Worm (Caenorhabditis elegans): ENCODE results near the gene bcl-7.

Gene bcl-7

DNA sequence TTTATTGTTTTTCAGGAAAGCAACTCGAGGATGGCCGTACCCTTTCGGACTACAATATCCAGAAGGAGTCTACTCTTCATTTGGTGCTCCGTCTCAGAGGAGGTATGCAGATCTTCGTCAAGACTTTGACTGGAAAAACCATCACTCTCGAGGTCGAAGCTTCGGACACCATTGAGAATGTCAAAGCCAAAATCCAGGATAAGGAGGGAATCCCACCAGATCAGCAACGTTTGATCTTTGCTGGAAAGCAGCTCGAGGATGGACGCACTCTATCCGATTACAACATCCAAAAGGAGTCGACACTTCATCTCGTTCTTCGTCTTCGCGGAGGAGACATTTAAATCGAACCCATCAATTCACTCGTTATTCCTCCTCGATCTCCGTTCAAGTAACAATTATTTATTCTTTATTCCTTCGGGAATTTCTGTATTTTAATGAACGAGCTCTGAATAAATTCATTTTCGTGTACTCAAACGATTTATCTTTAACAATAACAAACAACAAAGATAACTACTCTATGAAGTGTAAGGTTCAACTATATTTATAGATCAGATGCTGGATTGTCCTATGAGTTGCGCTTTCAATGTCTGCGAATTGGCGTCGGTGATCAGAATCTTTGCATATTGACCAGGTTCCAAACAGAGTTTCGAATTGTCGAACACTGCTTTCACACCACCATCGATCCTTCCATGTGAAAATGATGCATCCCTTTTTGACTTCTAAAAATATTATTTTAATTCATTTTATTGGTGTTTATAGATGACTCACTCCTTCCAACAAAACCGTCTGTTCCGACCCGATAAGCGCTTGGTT lies 17.7 kb downstream of the bcl-7 start:
- no peak for TF ChIP-seq ceh-82 (tag; optimal IDR thresholded peaks at IDR 0.05)
- TF ChIP-seq ceh-44 (GFP tag; IDR thresholded peaks at IDR 0.05) = no peak
- peak; percentile 96 for TF ChIP-seq nhr-77 (tag; optimal IDR thresholded peaks at IDR 0.05)
- no peak for TF ChIP-seq egl-43 (GFP tag; IDR thresholded peaks at IDR 0.05)
- TF ChIP-seq mdt-29 (GFP tag; IDR thresholded peaks at IDR 0.05) = peak; percentile 62
- peak in 1 of 2 experiments; percentile 90 for TF ChIP-seq unc-62 (GFP tag; optimal IDR thresholded peaks at IDR 0.05 in 1 of 2)
- TF ChIP-seq unc-62 (tag; optimal IDR thresholded peaks at IDR 0.05) = no peak
- peak; percentile 79 for TF ChIP-seq nhr-10 (tag; optimal IDR thresholded peaks at IDR 0.05)
- peak; percentile 67 for TF ChIP-seq nhr-42 (GFP tag; IDR thresholded peaks at IDR 0.05)
- peak; percentile 61 for TF ChIP-seq hlh-11 (tag; optimal IDR thresholded peaks at IDR 0.05)
- peak; percentile 96 for TF ChIP-seq ama-1 (optimal IDR thresholded peaks at IDR 0.05)
- peak; percentile 68 for TF ChIP-seq arid-1 (GFP tag; conservative IDR thresholded peaks at IDR 0.05)
- TF ChIP-seq daf-16 (GFP tag; optimal IDR thresholded peaks at IDR 0.05) = peak; percentile 31 to 52
- TF ChIP-seq daf-16 (tag; optimal IDR thresholded peaks at IDR 0.05) = peak; percentile 54
- TF ChIP-seq lin-13 (GFP tag; optimal IDR thresholded peaks at IDR 0.05) = peak; percentile 79
- peak; percentile 41 to 69 for TF ChIP-seq lsy-2 (tag; optimal IDR thresholded peaks at IDR 0.05)
- no peak for TF ChIP-seq skn-1 (tag; optimal IDR thresholded peaks at IDR 0.05)
- TF ChIP-seq F49E8.2 (tag; optimal IDR thresholded peaks at IDR 0.05; ENCODE audit: borderline replicate concordance) = peak; percentile 14
- TF ChIP-seq dve-1 (tag; optimal IDR thresholded peaks at IDR 0.05; ENCODE audit: insufficient read depth) = peak; percentile 82
- TF ChIP-seq lin-38 (GFP tag; IDR thresholded peaks at IDR 0.05) = peak; percentile 70
- no peak for TF ChIP-seq nhr-237 (tag; optimal IDR thresholded peaks at IDR 0.05)
- TF ChIP-seq attf-4 (tag; optimal IDR thresholded peaks at IDR 0.05) = peak; percentile 46
- TF ChIP-seq nhr-11 (tag; optimal IDR thresholded peaks at IDR 0.05) = no peak
- TF ChIP-seq F26F4.8 (GFP tag; conservative IDR thresholded peaks at IDR 0.05) = no peak
- peak; percentile 79 for TF ChIP-seq T20F7.1 (GFP tag; optimal IDR thresholded peaks at IDR 0.05)
- TF ChIP-seq hlh-30 (tag; optimal IDR thresholded peaks at IDR 0.05; ENCODE audit: insufficient read depth) = peak; percentile 35
- no peak for TF ChIP-seq dmd-8 (GFP tag; IDR thresholded peaks at IDR 0.05)
- no peak for TF ChIP-seq ceh-62 (tag; optimal IDR thresholded peaks at IDR 0.05)
- peak; percentile 44 for TF ChIP-seq rbr-2 (tag; optimal IDR thresholded peaks at IDR 0.05)
- TF ChIP-seq ctbp-1 (GFP tag; IDR thresholded peaks at IDR 0.05) = 0 out of 2 replicates have a peak, but pooled peaks have one; percentile 18
- TF ChIP-seq nhr-41 (GFP tag; IDR thresholded peaks at IDR 0.05) = peak; percentile 16; the same call in 1 of the 2 replicates
- no peak for TF ChIP-seq lin-29 (GFP tag; IDR thresholded peaks at IDR 0.05)
- peak; percentile 66 for TF ChIP-seq F10B5.3 (tag; optimal IDR thresholded peaks at IDR 0.05)
- TF ChIP-seq Y105C5A.15 (GFP tag; IDR thresholded peaks at IDR 0.05) = no peak
- peak; percentile 29 for TF ChIP-seq mxl-3 (GFP tag; optimal IDR thresholded peaks at IDR 0.05)
- no peak for TF ChIP-seq ZK546.5 (tag; optimal IDR thresholded peaks at IDR 0.05)
- peak; percentile 55 for TF ChIP-seq dmd-6 (GFP tag; IDR thresholded peaks at IDR 0.05)
- peak; percentile 8; the same call in 1 of the 2 replicates for TF ChIP-seq set-16 (GFP tag; IDR thresholded peaks at IDR 0.05)
- TF ChIP-seq egl-27 (tag; optimal IDR thresholded peaks at IDR 0.05) = no peak
- no peak for TF ChIP-seq ztf-11 (tag; optimal IDR thresholded peaks at IDR 0.05)
- peak; percentile 39; the same call in 1 of the 2 replicates for TF ChIP-seq lin-1 (GFP tag; IDR thresholded peaks at IDR 0.05)
- peak; percentile 80 for TF ChIP-seq zip-2 (tag; optimal IDR thresholded peaks at IDR 0.05)
- no peak for TF ChIP-seq tag-97 (GFP tag; IDR thresholded peaks at IDR 0.05)
- no peak for TF ChIP-seq fos-1 (tag; optimal IDR thresholded peaks at IDR 0.05)
- no peak for TF ChIP-seq zfp-2 (tag; optimal IDR thresholded peaks at IDR 0.05)
- TF ChIP-seq duxl-1 (tag; optimal IDR thresholded peaks at IDR 0.05; ENCODE audit: poor library complexity) = peak; percentile 5
- TF ChIP-seq nhr-28 (tag; optimal IDR thresholded peaks at IDR 0.05) = no peak
- TF ChIP-seq daf-19 (GFP tag; conservative IDR thresholded peaks at IDR 0.05) = peak; percentile 55; the same call in 1 of the 2 replicates
- TF ChIP-seq ceh-32 (tag; optimal IDR thresholded peaks at IDR 0.05; ENCODE audit: poor library complexity) = no peak
- peak; percentile 91 for TF ChIP-seq nhr-102 (tag; optimal IDR thresholded peaks at IDR 0.05)

Data from whole organism, L4 larva.